Fruit fly (Drosophila melanogaster) whole organism, embryonic: ENCODE results near the gene scpr-A.
A peak's percentile ranks its signal among the peaks of the same experiment; 100 is the strongest.

Experiments used
- Abd-B ChIP-seq: fragments of 200-800 bp; sonication (Bioruptor generic); optimal IDR thresholded peaks from 2 replicates; lab custom pipeline; 2018; ENCODE audit warnings: missing biosample characterization, mild to moderate bottlenecking, missing genetic modification characterization, moderate library complexity
- Bgb ChIP-seq: fragments of 200-800 bp; sonication (Bioruptor generic); IDR thresholded peaks from 2 replicates; pipeline ENCODE4 v1.3.6; 2022; ENCODE audit warnings: missing biosample characterization, missing genetic modification characterization; ENCODE audit not compliant: partially characterized antibody
- BtbVII ChIP-seq: fragments of 200-800 bp; sonication (Bioruptor generic); optimal IDR thresholded peaks from 3 replicates; lab custom pipeline; 2017; ENCODE audit warnings: missing biosample characterization, mild to moderate bottlenecking, missing genetic modification characterization
- CG10147 ChIP-seq: fragments of 200-800 bp; sonication (Bioruptor generic); optimal IDR thresholded peaks from 2 replicates; lab custom pipeline; 2019; ENCODE audit warnings: missing biosample characterization, mild to moderate bottlenecking, missing genetic modification characterization, moderate library complexity
- CG10431 ChIP-seq: fragments of 200-800 bp; sonication (Bioruptor generic); optimal IDR thresholded peaks from 3 replicates; lab custom pipeline; 2018; ENCODE audit warnings: missing biosample characterization, mild to moderate bottlenecking, missing genetic modification characterization
- CG15011 ChIP-seq: fragments of 200-800 bp; sonication (Bioruptor generic); optimal IDR thresholded peaks from 3 replicates; lab custom pipeline; 2018; ENCODE audit warnings: missing biosample characterization, mild to moderate bottlenecking, missing genetic modification characterization
- CG16815 ChIP-seq: fragments of 200-800 bp; sonication (Bioruptor generic); optimal IDR thresholded peaks from 3 replicates; lab custom pipeline; 2017; ENCODE audit warnings: missing biosample characterization, mild to moderate bottlenecking, missing genetic modification characterization
- CG17328 ChIP-seq: fragments of 200-800 bp; sonication (Bioruptor generic); IDR thresholded peaks from 2 replicates; pipeline ENCODE4 v1.3.6; 2022; ENCODE audit warnings: missing biosample characterization, missing genetic modification characterization
- CG17912 ChIP-seq: fragments of 200-800 bp; sonication (Bioruptor generic); optimal IDR thresholded peaks from 2 replicates; lab custom pipeline; 2018; ENCODE audit warnings: missing biosample characterization, mild to moderate bottlenecking, missing genetic modification characterization
- CG6683 ChIP-seq: fragments of 200-800 bp; sonication (Bioruptor generic); optimal IDR thresholded peaks from 2 replicates; lab custom pipeline; 2017; ENCODE audit warnings: missing biosample characterization, mild to moderate bottlenecking, missing genetic modification characterization, missing genetic modification reagents
- CG6791 ChIP-seq: fragments of 200-800 bp; sonication (Bioruptor generic); IDR thresholded peaks from 3 replicates; pipeline ENCODE4 v1.3.6; 2022; ENCODE audit warnings: missing biosample characterization, missing genetic modification characterization; ENCODE audit not compliant: partially characterized antibody
- CG8281 ChIP-seq: fragments of 200-800 bp; sonication (Bioruptor generic); optimal IDR thresholded peaks from 2 replicates; lab custom pipeline; 2018; ENCODE audit warnings: missing biosample characterization, mild to moderate bottlenecking, missing genetic modification characterization, moderate library complexity
- Chrac-16 ChIP-seq: fragments of 200-800 bp; sonication (Bioruptor generic); optimal IDR thresholded peaks from 3 replicates; lab custom pipeline; 2016; ENCODE audit warnings: missing biosample characterization, missing genetic modification characterization
- Dad ChIP-seq: fragments of 200-800 bp; sonication (Bioruptor generic); optimal IDR thresholded peaks from 3 replicates; lab custom pipeline; 2016; ENCODE audit warnings: missing biosample characterization, missing genetic modification characterization
- Dip2 ChIP-seq: fragments of 200-800 bp; sonication (Bioruptor generic); IDR thresholded peaks from 2 replicates; pipeline ENCODE4 v1.3.6; 2022; ENCODE audit warnings: missing biosample characterization, missing genetic modification characterization
- Doc3 ChIP-seq: fragments of 200-800 bp; sonication (Bioruptor generic); IDR thresholded peaks from 3 replicates; pipeline ENCODE4 v1.3.6; 2022; ENCODE audit warnings: missing biosample characterization, missing genetic modification characterization; ENCODE audit not compliant: partially characterized antibody
- Dp ChIP-seq: fragments of 200-800 bp; sonication (Bioruptor generic); optimal IDR thresholded peaks from 2 replicates; lab custom pipeline; 2018; ENCODE audit warnings: missing biosample characterization, mild to moderate bottlenecking, missing genetic modification characterization, moderate library complexity
- Fer2 ChIP-seq: fragments of 200-800 bp; sonication (Bioruptor generic); optimal IDR thresholded peaks from 2 replicates; lab custom pipeline; 2018; ENCODE audit warnings: missing biosample characterization, mild to moderate bottlenecking, missing genetic modification characterization, moderate library complexity
- H2.0 ChIP-seq: fragments of 200-800 bp; sonication (Bioruptor generic); IDR thresholded peaks from 2 replicates; pipeline ENCODE4 v1.3.6; 2022; ENCODE audit warnings: missing biosample characterization, missing genetic modification characterization
- HLH54F ChIP-seq: fragments of 200-800 bp; sonication (Bioruptor generic); optimal IDR thresholded peaks from 3 replicates; lab custom pipeline; 2016; ENCODE audit warnings: missing biosample characterization, missing genetic modification characterization
- Hmx ChIP-seq: fragments of 200-800 bp; sonication (Bioruptor generic); optimal IDR thresholded peaks from 2 replicates; lab custom pipeline; 2016; ENCODE audit warnings: missing biosample characterization, missing genetic modification characterization
- NFAT ChIP-seq: fragments of 200-800 bp; sonication (Bioruptor generic); IDR thresholded peaks from 2 replicates; pipeline ENCODE4 v1.3.6; 2022; ENCODE audit warnings: missing biosample characterization, missing genetic modification characterization
- Neu2 ChIP-seq: fragments of 200-800 bp; sonication (Bioruptor generic); optimal IDR thresholded peaks from 3 replicates; lab custom pipeline; 2016; ENCODE audit warnings: missing biosample characterization, missing genetic modification characterization, borderline replicate concordance
- Pdp1 ChIP-seq, 2 experiments: fragments of 200-800 bp; sonication (Bioruptor generic); optimal IDR thresholded peaks; 3 replicates each; lab custom pipeline; 2016; ENCODE audit warnings: missing biosample characterization in 2 of 2, missing genetic modification characterization in 2 of 2, mild to moderate bottlenecking in 1 of 2, moderate library complexity in 1 of 2
- Ptx1 ChIP-seq: fragments of 200-800 bp; sonication (Bioruptor generic); IDR thresholded peaks from 2 replicates; pipeline ENCODE4 v1.3.6; 2022; ENCODE audit warnings: missing biosample characterization, missing genetic modification characterization
- Sox102F ChIP-seq: fragments of 200-800 bp; sonication (Bioruptor generic); optimal IDR thresholded peaks from 2 replicates; lab custom pipeline; 2018; ENCODE audit warnings: missing biosample characterization, mild to moderate bottlenecking, missing genetic modification characterization, moderate library complexity
- Taf1 ChIP-seq: fragments of 200-800 bp; sonication (Bioruptor generic); IDR thresholded peaks from 2 replicates; pipeline ENCODE4 v1.3.6; 2022; ENCODE audit warnings: missing biosample characterization, missing genetic modification characterization
- ab ChIP-seq: fragments of 200-800 bp; sonication (Bioruptor generic); optimal IDR thresholded peaks from 2 replicates; lab custom pipeline; 2016; ENCODE audit warnings: missing biosample characterization, missing genetic modification characterization
- cad ChIP-seq: fragments of >200 bp; optimal IDR thresholded peaks from 2 replicates; lab custom pipeline; 2017; ENCODE audit warnings: missing biosample characterization, missing genetic modification characterization
- chm ChIP-seq: fragments of 200-800 bp; sonication (Bioruptor generic); IDR thresholded peaks from 2 replicates; pipeline ENCODE4 v1.3.6; 2022; ENCODE audit warnings: missing biosample characterization, missing genetic modification characterization
- croc ChIP-seq: fragments of 200-800 bp; sonication (Bioruptor generic); conservative IDR thresholded peaks from 3 replicates; pipeline ENCODE4 v1.3.6; 2022; ENCODE audit warnings: missing biosample characterization, missing genetic modification characterization
- da ChIP-seq: fragments of 200-800 bp; sonication (Bioruptor generic); optimal IDR thresholded peaks from 2 replicates; lab custom pipeline; 2016; ENCODE audit warnings: missing biosample characterization, missing genetic modification characterization
- emc ChIP-seq: fragments of 200-800 bp; sonication (Bioruptor generic); optimal IDR thresholded peaks from 2 replicates; lab custom pipeline; 2016; ENCODE audit warnings: missing biosample characterization, missing genetic modification characterization
- eve ChIP-seq, 2 experiments: fragments of >200 bp; optimal IDR thresholded peaks; 2 replicates each; lab custom pipeline; 2017; ENCODE audit warnings: missing biosample characterization in 2 of 2, missing genetic modification characterization in 2 of 2
- lov ChIP-seq, 2 experiments: fragments of 200-800 bp in 1 of 2; fragments of >200 bp in 1 of 2; sonication (Bioruptor generic) in 1 of 2; IDR thresholded peaks in 1 of 2; optimal IDR thresholded peaks in 1 of 2; 2 replicates in 1 of 2; 3 replicates in 1 of 2; pipeline versions ENCODE4 v1.3.6 to Lab custom; 2017 to 2022; ENCODE audit warnings: missing biosample characterization in 1 of 2, missing genetic modification characterization in 1 of 2
- maf-S ChIP-seq: fragments of 200-800 bp; sonication (Bioruptor generic); optimal IDR thresholded peaks from 2 replicates; lab custom pipeline; 2016; ENCODE audit warnings: missing biosample characterization, missing genetic modification characterization
- nerfin-1 ChIP-seq: fragments of 200-800 bp; sonication (Bioruptor generic); optimal IDR thresholded peaks from 3 replicates; lab custom pipeline; 2019; ENCODE audit warnings: missing biosample characterization, mild to moderate bottlenecking, missing genetic modification characterization, moderate library complexity
- pan ChIP-seq, 4 experiments: fragments of >200 bp in 3 of 4; fragments of 200-800 bp in 1 of 4; sonication (Bioruptor generic) in 1 of 4; optimal IDR thresholded peaks in 3 of 4; IDR thresholded peaks in 1 of 4; 2 replicates each; pipeline versions ENCODE4 v1.3.6 to Lab custom; 2017 to 2022; ENCODE audit warnings: missing biosample characterization in 2 of 4, missing genetic modification characterization in 2 of 4, mixed read lengths in 1 of 4
- pros ChIP-seq: fragments of 200-800 bp; sonication (Bioruptor generic); optimal IDR thresholded peaks from 3 replicates; lab custom pipeline; 2019; ENCODE audit warnings: missing biosample characterization, mild to moderate bottlenecking, missing genetic modification characterization, moderate library complexity
- scrt ChIP-seq: fragments of 200-800 bp; sonication (Bioruptor generic); optimal IDR thresholded peaks from 2 replicates; lab custom pipeline; 2018; ENCODE audit warnings: missing biosample characterization, mild to moderate bottlenecking, missing genetic modification characterization, moderate library complexity
- sna ChIP-seq: fragments of 200-800 bp; sonication (Bioruptor generic); IDR thresholded peaks from 2 replicates; pipeline ENCODE4 v1.3.6; 2022; ENCODE audit warnings: missing biosample characterization, missing genetic modification characterization; ENCODE audit not compliant: partially characterized antibody
- ssp ChIP-seq: fragments of 200-800 bp; sonication (Bioruptor generic); IDR thresholded peaks from 2 replicates; pipeline ENCODE4 v1.3.6; 2022; ENCODE audit warnings: missing biosample characterization, missing genetic modification characterization
- stc ChIP-seq: fragments of 200-800 bp; sonication (Bioruptor generic); IDR thresholded peaks from 2 replicates; pipeline ENCODE4 v1.3.6; 2022; ENCODE audit warnings: missing biosample characterization, missing genetic modification characterization
- trem ChIP-seq: fragments of 200-800 bp; optimal IDR thresholded peaks from 3 replicates; lab custom pipeline; 2019; ENCODE audit warnings: missing biosample characterization, mild to moderate bottlenecking, missing genetic modification characterization, moderate library complexity
- twi ChIP-seq: fragments of 200-800 bp; optimal IDR thresholded peaks from 2 replicates; lab custom pipeline; 2019; ENCODE audit warnings: missing biosample characterization, mild to moderate bottlenecking, missing genetic modification characterization, moderate library complexity
- unc-4 ChIP-seq: fragments of 200-800 bp; sonication (Bioruptor generic); IDR thresholded peaks from 2 replicates; pipeline ENCODE4 v1.3.6; 2022; ENCODE audit warnings: missing biosample characterization, missing genetic modification characterization; ENCODE audit not compliant: partially characterized antibody
- vnd ChIP-seq: fragments of 200-800 bp; sonication (Bioruptor generic); IDR thresholded peaks from 3 replicates; pipeline ENCODE4 v1.3.6; 2022; ENCODE audit warnings: missing biosample characterization, missing genetic modification characterization; ENCODE audit not compliant: partially characterized antibody
- vvl ChIP-seq: fragments of 200-800 bp; sonication (Bioruptor generic); IDR thresholded peaks from 2 replicates; pipeline ENCODE4 v1.3.6; 2022; ENCODE audit warnings: missing biosample characterization, missing genetic modification characterization

The scpr-A gene

dm6 chr3R:11216156-11216630 is 24.8 kb upstream of the scpr-A start, which contains the start of the genes RpS25 and CG4820 (continued):
- TF ChIP-seq Dad (GFP tag; lab: Kevin White, UChicago) (peak; percentile 93), Dp (GFP tag; lab: Kevin White, UChicago) (peak; percentile 64), Bgb (GFP tag; lab: Robert Waterston, UW) (peak; percentile 85), chm (peak; percentile 90), Neu2 (GFP tag; lab: Kevin White, UChicago) (peak; percentile 85), da (GFP tag; lab: Kevin White, UChicago) (peak; percentile 86), CG17912 (GFP tag; lab: Kevin White, UChicago) (peak; percentile 95), cad (GFP tag; lab: Kevin White, UChicago) (no peak), Fer2 (tag; lab: Kevin White, UChicago) (peak; percentile 85), Taf1 (GFP tag; lab: Robert Waterston, UW) (peak; percentile 51; the same call in 1 of the 2 replicates), Abd-B (GFP tag; lab: Kevin White, UChicago) (peak; percentile 70), emc (GFP tag; lab: Kevin White, UChicago) (peak; percentile 90), trem (tag; lab: Kevin White, UChicago) (peak; percentile 95), Hmx (peak; percentile 25), nerfin-1 (tag; lab: Kevin White, UChicago) (peak; percentile 91), sna (GFP tag; lab: Robert Waterston, UW) (peak; percentile 89), lov (optimal IDR thresholded peaks at IDR 0.05; lab: Kevin White, UChicago) (no peak), lov (GFP tag; IDR thresholded peaks at IDR 0.05; lab: Robert Waterston, UW) (peak; percentile 89), CG10147 (GFP tag; lab: Kevin White, UChicago) (peak; percentile 89), Sox102F (GFP tag; lab: Kevin White, UChicago) (peak; percentile 72), pros (peak; percentile 2), NFAT (GFP tag; lab: Robert Waterston, UW) (peak; percentile 89), Doc3 (GFP tag; lab: Robert Waterston, UW) (peak; percentile 86), CG8281 (tag; lab: Kevin White, UChicago) (peak; percentile 72), CG15011 (GFP tag; lab: Kevin White, UChicago) (peak; percentile 91), H2.0 (peak; percentile 84), BtbVII (GFP tag; lab: Kevin White, UChicago) (peak; percentile 92), unc-4 (GFP tag; lab: Robert Waterston, UW) (peak; percentile 93), croc (peak; percentile 77), eve (GFP tag; optimal IDR thresholded peaks at IDR 0.05; lab: Kevin White, UChicago) (no peak), ssp (GFP tag; lab: Robert Waterston, UW) (peak; percentile 72), vvl (peak; percentile 91), Pdp1 (GFP tag; optimal IDR thresholded peaks at IDR 0.05; lab: Kevin White, UChicago) (peak; percentile 86 to 91), HLH54F (peak; percentile 84), pan (optimal IDR thresholded peaks at IDR 0.05; lab: Kevin White, UChicago) (no peak), pan (GFP tag; optimal IDR thresholded peaks at IDR 0.05 in 1 of 2, IDR thresholded peaks at IDR 0.05 in 1 of 2) (peak in 1 of 2 experiments; percentile 89), vnd (GFP tag; lab: Robert Waterston, UW) (peak; percentile 82), Ptx1 (peak; percentile 79), CG17328 (GFP tag; lab: Robert Waterston, UW) (peak; percentile 87), twi (tag; lab: Kevin White, UChicago) (peak; percentile 84), CG6791 (GFP tag; lab: Robert Waterston, UW) (peak; percentile 80), stc (GFP tag; lab: Robert Waterston, UW) (peak; percentile 79), Dip2 (no peak), ab (GFP tag; lab: Kevin White, UChicago) (no peak), CG6683 (peak; percentile 87), scrt (GFP tag; lab: Kevin White, UChicago) (peak; percentile 87), CG16815 (GFP tag; lab: Kevin White, UChicago) (peak; percentile 57), maf-S (peak; percentile 88), Chrac-16 (GFP tag; lab: Kevin White, UChicago) (peak; percentile 58), CG10431 (GFP tag; lab: Kevin White, UChicago) (peak; percentile 87)
